Fruit fly (Drosophila melanogaster): ENCODE results near the gene CG4452.

Gene CG4452

DNA sequence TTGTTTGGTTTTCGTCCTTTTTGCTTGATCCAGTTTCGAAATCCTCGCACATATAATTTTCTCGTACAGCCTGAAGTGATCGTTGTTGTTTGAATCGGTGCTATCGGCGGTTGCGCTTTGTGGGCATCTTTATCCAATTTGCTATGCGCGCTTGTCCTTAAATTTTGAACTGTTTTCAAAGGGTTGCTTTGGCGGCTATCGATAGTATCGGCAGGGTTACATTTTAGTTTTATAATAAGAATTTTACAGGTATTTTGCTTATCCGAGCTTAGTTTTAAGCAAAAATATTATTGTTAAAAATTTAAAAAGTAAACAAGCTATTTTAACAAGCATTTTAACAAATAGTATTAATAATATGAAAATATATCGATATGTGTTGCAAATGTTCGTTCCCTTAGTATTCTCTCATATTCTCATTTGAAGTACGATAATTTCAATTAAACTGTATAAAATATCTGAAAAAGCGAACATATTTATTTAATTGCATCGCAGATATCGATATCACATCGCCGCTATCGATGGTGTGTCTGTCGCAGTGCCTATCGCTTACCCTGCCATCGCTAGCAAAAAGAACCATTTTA is at the start of gene CG4452, which contains the start of gene Klp67A:
CG4452 (plus strand) TSS at position 528 of the 581 bp plus-strand sequence.
Klp67A (minus strand) TSS at position 197 of the 581 bp plus-strand sequence.
- TF ChIP-seq CG17801 (GFP tag; optimal IDR thresholded peaks at IDR 0.05; ENCODE audit: partially characterized antibody), result no peak

DNA sequence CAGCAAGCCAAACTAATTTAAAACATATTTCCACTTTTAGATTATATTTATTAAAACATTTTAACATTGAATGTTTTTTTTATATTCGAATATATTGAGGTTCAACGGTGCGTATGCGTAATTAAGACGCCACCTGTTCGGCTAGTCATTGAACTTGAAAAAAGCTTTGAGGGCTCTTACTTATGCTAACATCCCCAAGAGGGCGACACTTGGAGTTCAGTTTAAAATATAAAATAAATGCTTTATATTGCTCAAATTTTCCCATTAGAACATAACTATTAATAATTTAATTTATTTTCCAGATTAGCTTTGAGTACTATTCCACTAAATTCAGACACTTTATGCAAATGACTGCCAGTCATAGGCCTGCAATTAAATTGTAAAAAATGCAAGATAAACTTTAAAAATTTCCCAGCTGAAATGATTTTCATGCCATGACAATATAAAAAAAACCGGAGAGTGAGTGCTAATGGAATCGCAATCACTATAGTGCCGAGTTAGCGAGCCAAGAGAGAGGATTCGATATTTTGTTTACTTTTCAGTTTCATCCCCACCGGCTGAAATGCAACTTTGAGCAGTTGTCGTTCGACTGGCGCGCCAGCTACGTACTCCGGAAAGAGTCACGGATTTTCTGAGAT is 33.3 kb upstream of the CG4452 start, which contains the start of gene PGRP-LA:
PGRP-LA (plus strand) TSS at position 588 of the 638 bp plus-strand sequence.
- TF ChIP-seq CG17801 (GFP tag; optimal IDR thresholded peaks at IDR 0.05; ENCODE audit: partially characterized antibody), result no peak

DNA sequence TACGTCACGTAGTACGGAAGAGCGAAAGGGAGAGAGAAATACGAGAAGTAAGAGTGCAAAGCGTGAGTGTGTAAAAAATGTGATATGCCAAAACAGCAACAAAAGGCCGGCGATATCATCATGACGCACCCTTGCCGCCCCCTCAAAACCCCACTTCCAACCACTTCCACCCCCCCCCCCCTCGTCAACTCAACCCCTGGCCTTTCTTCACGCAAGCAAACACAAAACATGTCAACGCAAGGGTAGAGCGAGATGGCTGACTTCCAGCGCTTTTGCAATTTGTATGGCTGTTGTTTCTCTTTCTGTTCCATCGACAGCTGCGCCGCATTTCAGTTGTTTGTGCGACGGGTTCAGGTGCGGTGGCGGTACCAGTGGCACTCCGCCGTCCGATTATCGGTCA is 31.5 kb upstream of the CG4452 start:
- TF ChIP-seq CG17801 (GFP tag; optimal IDR thresholded peaks at IDR 0.05; ENCODE audit: partially characterized antibody), result no peak

DNA sequence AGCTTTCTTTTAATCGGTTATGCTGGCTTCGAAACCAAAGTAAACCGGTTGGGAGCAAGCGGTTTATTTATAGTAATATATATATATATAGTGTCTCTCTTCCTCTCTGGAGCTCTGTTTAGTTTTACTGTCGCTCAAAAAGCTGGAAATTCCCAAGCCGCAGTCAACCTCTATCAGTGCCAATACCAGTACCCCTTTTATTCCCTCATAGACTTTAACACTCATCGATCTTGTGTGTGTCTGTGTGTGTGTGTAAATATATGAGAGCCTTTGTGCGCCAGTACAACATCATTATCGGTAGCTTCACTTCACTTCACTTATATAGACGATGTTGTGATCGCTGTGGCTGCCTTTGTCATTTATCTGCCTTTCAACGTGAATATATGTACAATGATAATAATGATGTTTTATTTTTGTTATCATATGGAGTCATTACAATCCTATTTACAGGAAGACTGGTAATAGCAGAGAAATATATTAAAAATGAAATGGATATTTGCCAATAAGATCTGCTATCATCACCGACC is 29.2 kb upstream of the CG4452 start:
- TF ChIP-seq CG17801 (GFP tag; optimal IDR thresholded peaks at IDR 0.05; ENCODE audit: partially characterized antibody), result no peak

DNA sequence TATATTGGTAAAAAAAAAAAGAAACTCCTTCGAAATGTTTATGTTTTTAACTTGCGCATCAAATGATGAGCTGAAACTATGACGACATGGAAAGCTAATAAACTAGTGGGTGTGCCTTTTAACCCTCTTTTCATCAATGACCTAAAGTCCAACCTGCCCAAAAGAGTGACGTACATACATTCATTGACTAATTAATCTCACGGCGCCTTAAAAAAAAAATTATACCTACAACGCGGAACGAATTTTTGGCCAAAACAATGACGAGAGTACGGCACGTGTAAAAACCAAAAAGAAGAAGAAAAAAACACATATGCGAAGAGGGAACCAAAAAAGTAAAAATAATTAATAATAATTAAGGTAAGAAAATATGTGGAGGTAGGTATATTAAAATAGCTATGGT is 28.7 kb upstream of the CG4452 start, which contains the start of gene PGRP-LC:
PGRP-LC (plus strand) TSS at position 301 of the 400 bp plus-strand sequence.
- no peak for TF ChIP-seq CG17801 (GFP tag; optimal IDR thresholded peaks at IDR 0.05; ENCODE audit: partially characterized antibody)

DNA sequence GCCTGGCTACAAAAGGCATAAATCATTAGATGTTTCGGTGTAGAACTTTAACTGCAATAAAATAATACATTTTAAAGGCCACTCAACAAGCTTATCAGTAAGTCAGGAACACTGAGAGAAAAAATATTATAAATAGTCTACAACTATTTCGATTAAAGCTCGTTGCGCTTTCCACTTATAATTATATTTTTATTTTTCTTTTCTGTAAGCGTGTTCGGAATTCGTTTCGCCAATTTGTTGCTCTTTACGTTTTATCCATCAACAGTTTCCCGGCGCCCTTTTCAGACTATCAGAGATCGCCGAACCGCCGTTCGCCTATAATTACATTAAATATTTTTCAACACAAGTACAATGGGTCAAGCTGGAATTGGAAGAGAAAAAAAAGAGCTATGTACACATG is 28.2 kb upstream of the CG4452 start:
- no peak for TF ChIP-seq CG17801 (GFP tag; optimal IDR thresholded peaks at IDR 0.05; ENCODE audit: partially characterized antibody)

DNA sequence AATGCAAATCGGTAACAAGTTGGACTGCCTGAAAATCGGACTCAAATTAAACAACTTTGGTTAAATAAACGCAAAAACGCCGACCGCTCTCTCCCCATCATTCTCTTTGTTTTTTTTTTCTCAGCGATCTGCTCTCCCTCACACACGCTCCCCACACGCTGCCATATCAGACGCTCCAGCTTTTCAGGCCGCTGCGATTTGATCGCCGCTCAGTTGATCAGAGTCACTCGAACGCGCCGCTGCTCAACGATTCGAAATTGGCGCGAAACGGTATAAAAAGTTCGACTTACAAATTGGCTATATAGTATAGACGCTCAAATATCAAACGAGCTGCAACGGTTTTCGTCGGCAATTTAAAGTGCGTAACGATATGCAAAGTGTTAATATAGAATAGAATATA is 26.9 kb upstream of the CG4452 start:
- no peak for TF ChIP-seq CG17801 (GFP tag; optimal IDR thresholded peaks at IDR 0.05; ENCODE audit: partially characterized antibody)

DNA sequence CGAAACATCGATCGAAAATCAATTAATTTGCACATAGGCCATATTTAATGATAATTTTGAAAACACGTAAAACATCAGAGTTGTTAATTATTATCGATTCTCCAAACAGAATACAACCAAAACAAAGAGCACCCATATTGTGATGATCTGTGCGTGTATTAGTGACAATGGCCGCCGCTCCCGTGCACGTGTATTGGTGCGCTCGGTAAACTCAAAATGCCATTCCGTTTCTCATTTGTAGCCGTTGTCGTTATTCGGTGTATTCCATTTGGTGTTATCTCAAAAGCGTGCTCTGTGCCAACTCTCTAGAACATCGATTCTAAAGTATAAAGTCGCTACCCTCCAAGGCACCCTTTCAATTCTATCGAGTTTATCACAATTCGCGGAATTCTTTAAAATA is 26.3 kb upstream of the CG4452 start:
- no peak for TF ChIP-seq CG17801 (GFP tag; optimal IDR thresholded peaks at IDR 0.05; ENCODE audit: partially characterized antibody)

DNA sequence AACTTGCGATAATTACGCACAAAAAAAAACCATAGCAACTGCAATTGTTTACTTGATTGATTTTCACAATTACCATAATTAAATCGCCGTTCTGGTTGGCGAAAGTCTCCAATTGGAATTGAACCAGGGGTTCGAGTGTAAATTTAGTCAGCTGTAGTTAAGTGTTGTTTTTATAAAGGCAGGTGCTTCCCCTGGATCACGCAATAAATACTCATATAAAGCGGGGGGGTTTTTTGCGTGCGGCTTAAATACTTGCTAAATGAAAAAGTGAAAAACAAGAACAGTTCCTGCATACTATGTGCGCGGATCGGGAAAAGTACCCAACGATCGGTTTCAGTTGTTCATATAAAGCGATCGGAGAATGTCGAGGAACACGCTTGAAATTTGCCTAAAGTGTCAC is 23.2 kb upstream of the CG4452 start:
- no peak for TF ChIP-seq CG17801 (GFP tag; optimal IDR thresholded peaks at IDR 0.05; ENCODE audit: partially characterized antibody)

DNA sequence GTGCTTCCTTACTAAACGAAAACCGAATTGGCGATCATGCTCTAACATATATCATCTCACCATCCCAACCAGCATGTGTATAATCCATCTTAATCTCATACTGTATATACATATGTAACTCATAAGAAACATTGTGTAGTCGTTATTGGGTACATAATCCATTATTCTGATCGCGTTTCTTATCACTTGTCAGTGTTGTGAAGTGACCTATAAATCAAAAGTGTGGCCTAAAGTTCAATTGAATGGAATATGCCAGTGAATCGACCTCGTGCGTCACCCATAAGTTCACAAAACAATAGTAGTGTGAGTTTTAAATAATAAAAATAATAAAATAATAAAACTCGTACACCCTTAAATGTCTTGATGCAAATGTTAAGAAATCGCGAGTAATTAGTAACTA is 22.0 kb upstream of the CG4452 start:
- TF ChIP-seq CG17801 (GFP tag; optimal IDR thresholded peaks at IDR 0.05; ENCODE audit: partially characterized antibody), result no peak

DNA sequence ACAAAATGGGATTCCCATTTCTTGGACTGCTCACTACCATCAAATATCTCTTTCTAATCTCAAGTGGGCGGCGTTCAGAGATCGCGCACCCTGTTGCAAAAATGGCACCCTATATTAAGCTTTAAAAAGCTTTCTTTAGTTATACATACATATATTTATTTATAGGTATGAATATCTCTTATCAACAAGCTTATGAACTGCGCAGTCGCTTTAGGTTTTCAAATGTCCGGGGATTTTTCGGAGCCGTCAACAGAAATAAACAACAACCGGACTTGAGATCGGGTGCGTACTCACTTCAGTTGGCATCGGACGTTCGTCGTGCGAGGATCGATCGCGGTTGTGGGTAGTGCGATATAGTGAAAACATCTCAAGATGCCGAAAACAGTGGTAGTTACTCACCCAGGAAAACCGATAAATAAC is 17.9 kb upstream of the CG4452 start, which contains the start of gene PGRP-LF:
PGRP-LF (plus strand) TSS at position 296 of the 420 bp plus-strand sequence.
- TF ChIP-seq CG17801 (GFP tag; optimal IDR thresholded peaks at IDR 0.05; ENCODE audit: partially characterized antibody), result no peak

DNA sequence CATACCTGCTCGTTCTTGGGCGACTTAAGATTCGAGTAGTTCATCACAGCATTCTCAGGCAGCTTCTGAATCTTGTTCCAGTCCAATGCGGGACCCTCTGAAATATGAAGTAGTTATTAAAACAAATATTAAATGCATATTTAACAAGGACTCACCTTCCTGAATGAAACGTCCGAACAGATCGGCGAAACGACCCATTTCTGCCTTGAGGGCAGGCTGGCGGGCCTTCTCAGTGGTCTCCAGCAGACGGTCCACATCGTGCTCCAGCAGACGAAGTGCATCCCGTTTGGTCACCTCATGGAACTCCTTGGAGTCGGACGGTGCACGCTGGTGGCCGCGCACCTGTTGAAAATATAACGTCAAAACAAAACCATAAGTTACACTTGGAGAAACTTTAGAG is 13.4 kb upstream of the CG4452 start, which contains the start of gene CG32040:
CG32040 (plus strand) TSS at position 301 of the 400 bp plus-strand sequence.
- TF ChIP-seq CG17801 (GFP tag; optimal IDR thresholded peaks at IDR 0.05; ENCODE audit: partially characterized antibody), result no peak

DNA sequence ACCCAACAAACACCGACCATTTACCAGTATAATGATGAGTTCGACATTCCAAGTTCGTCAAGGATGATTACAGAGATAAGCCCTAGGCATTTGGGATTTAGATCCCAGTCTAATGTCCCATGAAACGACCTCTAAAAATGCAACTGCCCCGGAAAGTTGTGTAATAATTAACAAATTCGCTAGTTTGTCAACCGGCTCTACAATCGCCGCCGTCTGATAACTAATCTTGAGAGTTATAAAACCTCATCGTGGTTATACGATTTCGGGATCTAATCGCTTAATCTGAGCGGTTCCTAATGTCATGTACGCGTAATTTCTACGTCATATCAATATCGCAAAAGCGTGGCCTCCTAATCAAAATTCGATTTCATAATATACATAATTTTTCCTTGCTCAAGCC is 11.6 kb upstream of the CG4452 start:
- peak; percentile 8 for TF ChIP-seq CG17801 (GFP tag; optimal IDR thresholded peaks at IDR 0.05; ENCODE audit: partially characterized antibody)

DNA sequence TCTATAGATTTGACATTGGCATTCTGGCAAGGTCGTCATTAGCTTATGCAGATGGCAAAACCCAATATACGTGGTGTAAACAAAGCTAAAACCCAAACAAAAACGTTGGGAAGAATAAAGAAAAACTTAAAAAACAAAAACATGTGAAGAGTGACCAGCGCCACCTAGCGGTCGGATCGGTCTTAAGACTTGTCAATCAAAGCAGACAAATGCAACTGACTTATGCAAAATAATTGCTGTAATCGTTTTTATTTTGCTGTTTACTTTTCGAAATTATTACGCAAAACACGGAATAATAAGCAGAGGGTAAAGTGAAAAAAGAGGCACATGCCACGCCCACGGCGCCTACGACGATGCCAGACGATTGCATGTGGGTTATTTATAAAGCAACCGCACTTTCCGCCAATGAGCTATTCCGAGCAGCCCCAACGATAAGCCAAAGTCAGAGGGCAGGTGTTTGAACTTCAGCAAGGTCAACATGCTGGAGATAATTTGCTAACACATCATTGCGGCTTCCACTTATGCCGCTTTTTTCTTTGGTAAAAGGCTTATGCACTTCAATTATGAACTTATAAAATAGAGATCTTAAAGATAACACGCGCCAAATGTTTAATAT is 10.9 kb upstream of the CG4452 start:
- no peak for TF ChIP-seq CG17801 (GFP tag; optimal IDR thresholded peaks at IDR 0.05; ENCODE audit: partially characterized antibody)

DNA sequence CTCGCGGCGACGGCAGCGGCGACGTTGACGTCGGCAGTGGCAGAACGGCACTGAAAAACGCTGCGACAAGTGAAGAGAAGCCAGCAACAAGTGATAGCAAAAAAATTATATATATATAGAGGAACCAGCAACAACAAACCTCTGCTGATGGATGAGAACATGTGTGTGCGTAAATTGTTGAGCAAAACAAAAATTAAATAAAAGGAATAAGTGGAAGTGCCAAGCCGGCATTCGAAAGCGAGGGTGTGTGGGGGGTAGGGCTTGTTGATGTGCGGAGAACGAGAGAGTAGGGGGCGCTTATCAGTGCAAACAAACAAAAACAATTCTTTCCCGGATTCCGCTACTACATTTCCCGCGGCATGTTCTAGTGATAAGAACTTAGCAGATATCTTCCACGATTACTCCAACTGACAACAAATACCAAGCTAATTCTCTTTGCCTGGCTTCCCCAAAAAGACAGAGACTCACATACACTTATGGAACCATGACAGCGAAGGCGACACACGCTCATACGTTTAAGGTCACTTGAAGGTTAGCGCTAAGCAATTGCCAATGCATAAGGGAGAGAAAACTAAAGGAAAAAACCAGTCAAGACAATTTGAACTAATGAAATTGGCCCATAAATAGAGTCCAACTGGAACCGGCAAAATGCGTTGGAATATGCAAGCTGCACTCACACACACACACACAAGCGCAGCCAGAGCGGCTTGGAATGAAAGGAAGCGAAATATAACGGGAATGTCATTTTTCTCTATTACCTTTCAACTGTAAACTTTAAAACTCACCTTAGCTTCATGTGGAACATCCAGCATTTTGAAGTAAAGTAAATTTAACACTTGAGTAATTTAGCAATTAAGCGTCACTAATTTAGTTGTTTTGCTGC is 9.1 kb upstream of the CG4452 start:
- TF ChIP-seq CG17801 (GFP tag; optimal IDR thresholded peaks at IDR 0.05; ENCODE audit: partially characterized antibody), result no peak

Measured in ovary, adult (tissue).